Worm (Caenorhabditis elegans) whole organism, late embryonic: ENCODE results near the gene cee-1.

Experiments used
- ahr-1 ChIP-seq: sonication (generic microtip); optimal IDR thresholded peaks from 2 replicates; lab custom pipeline; 2016; ENCODE audit warnings: missing genetic modification characterization, missing compliant biosample characterization
- ceh-22 ChIP-seq: sonication (generic microtip); optimal IDR thresholded peaks from 2 replicates; lab custom pipeline; 2017; ENCODE audit warnings: missing biosample characterization, missing genetic modification characterization
- ceh-30 ChIP-seq: fragments of 150-350 bp; optimal IDR thresholded peaks from 2 replicates; lab custom pipeline; 2014; ENCODE audit warnings: missing biosample characterization, missing genetic modification characterization
- ceh-34 ChIP-seq: sonication (generic microtip); optimal IDR thresholded peaks from 2 replicates; lab custom pipeline; 2016; ENCODE audit warnings: mild to moderate bottlenecking, missing genetic modification characterization, missing compliant biosample characterization
- ceh-6 ChIP-seq: fragments of 200-800 bp; sonication (Bioruptor generic); optimal IDR thresholded peaks from 2 replicates; lab custom pipeline; 2018; ENCODE audit warnings: mild to moderate bottlenecking, missing genetic modification characterization, missing compliant biosample characterization
- ceh-9 ChIP-seq: sonication (generic microtip); optimal IDR thresholded peaks from 2 replicates; lab custom pipeline; 2016; ENCODE audit warnings: mild to moderate bottlenecking, missing genetic modification characterization, inconsistent platforms, missing compliant biosample characterization
- dmd-4 ChIP-seq: sonication (generic microtip); optimal IDR thresholded peaks from 2 replicates; lab custom pipeline; 2016; ENCODE audit warnings: borderline replicate concordance, missing genetic modification characterization, missing compliant biosample characterization
- dve-1 ChIP-seq: sonication (generic microtip); optimal IDR thresholded peaks from 2 replicates; lab custom pipeline; 2017; ENCODE audit warnings: antibody characterized with exemption, mild to moderate bottlenecking, missing genetic modification characterization, missing compliant biosample characterization
- elt-2 ChIP-seq: sonication (generic microtip); optimal IDR thresholded peaks from 2 replicates; lab custom pipeline; 2016; ENCODE audit warnings: missing genetic modification reagents, missing genetic modification characterization, missing compliant biosample characterization
- elt-4 ChIP-seq: sonication (generic microtip); optimal IDR thresholded peaks from 2 replicates; lab custom pipeline; 2016; ENCODE audit warnings: missing genetic modification characterization, missing compliant biosample characterization
- ets-4 ChIP-seq: sonication (generic microtip); optimal IDR thresholded peaks from 2 replicates; lab custom pipeline; 2016; ENCODE audit warnings: missing genetic modification characterization, missing compliant biosample characterization
- eyg-1 ChIP-seq: sonication (generic microtip); optimal IDR thresholded peaks from 2 replicates; lab custom pipeline; 2016; ENCODE audit warnings: missing genotype, missing genetic modification characterization, missing compliant biosample characterization
- fax-1 ChIP-seq: sonication (generic microtip); optimal IDR thresholded peaks from 2 replicates; lab custom pipeline; 2016; ENCODE audit warnings: missing genotype, missing genetic modification characterization, missing compliant biosample characterization
- fkh-10 ChIP-seq: fragments of 150-350 bp; optimal IDR thresholded peaks from 2 replicates; lab custom pipeline; 2014; ENCODE audit warnings: missing biosample characterization, missing genetic modification reagents, missing genetic modification characterization
- gmeb-2 ChIP-seq: sonication (generic microtip); optimal IDR thresholded peaks from 2 replicates; lab custom pipeline; 2016; ENCODE audit warnings: missing genetic modification characterization, inconsistent platforms, missing compliant biosample characterization
- hlh-30 ChIP-seq: sonication (generic microtip); optimal IDR thresholded peaks from 2 replicates; lab custom pipeline; 2017; ENCODE audit warnings: antibody characterized with exemption, missing genetic modification characterization, missing compliant biosample characterization; ENCODE audit not compliant: insufficient read depth
- hlh-6 ChIP-seq: sonication (generic microtip); optimal IDR thresholded peaks from 2 replicates; lab custom pipeline; 2016; ENCODE audit warnings: missing genotype, missing genetic modification characterization, missing compliant biosample characterization
- lim-6 ChIP-seq: sonication (generic microtip); optimal IDR thresholded peaks from 2 replicates; lab custom pipeline; 2016; ENCODE audit warnings: missing genetic modification characterization, missing compliant biosample characterization
- lin-11 ChIP-seq: fragments of 200-800 bp; sonication (Bioruptor generic); optimal IDR thresholded peaks from 2 replicates; lab custom pipeline; 2018; ENCODE audit warnings: mild to moderate bottlenecking, missing genetic modification characterization, missing compliant biosample characterization
- madf-2 ChIP-seq: sonication (generic microtip); optimal IDR thresholded peaks from 2 replicates; lab custom pipeline; 2017; ENCODE audit warnings: missing genetic modification characterization, missing compliant biosample characterization
- mec-3 ChIP-seq: sonication (generic microtip); optimal IDR thresholded peaks from 2 replicates; lab custom pipeline; 2016; ENCODE audit warnings: borderline replicate concordance, missing genetic modification characterization, missing compliant biosample characterization
- nhr-11 ChIP-seq: fragments of 150-350 bp; optimal IDR thresholded peaks from 2 replicates; lab custom pipeline; 2014; ENCODE audit warnings: missing biosample characterization, missing genetic modification characterization
- nhr-232 ChIP-seq: sonication (generic microtip); optimal IDR thresholded peaks from 2 replicates; lab custom pipeline; 2016; ENCODE audit warnings: missing genetic modification characterization, missing compliant biosample characterization
- npax-4 ChIP-seq: sonication (generic microtip); optimal IDR thresholded peaks from 2 replicates; lab custom pipeline; 2016; ENCODE audit warnings: missing genetic modification characterization, missing compliant biosample characterization
- odd-2 ChIP-seq: sonication (generic microtip); optimal IDR thresholded peaks from 2 replicates; lab custom pipeline; 2017; ENCODE audit warnings: antibody characterized with exemption, mild to moderate bottlenecking, missing genetic modification characterization, missing compliant biosample characterization
- pax-1 ChIP-seq: fragments of 150-350 bp; optimal IDR thresholded peaks from 2 replicates; lab custom pipeline; 2014; ENCODE audit warnings: missing biosample characterization, missing genetic modification characterization
- pqm-1 ChIP-seq: sonication (generic microtip); optimal IDR thresholded peaks from 2 replicates; lab custom pipeline; 2016; ENCODE audit warnings: missing genetic modification characterization, missing compliant biosample characterization
- pros-1 ChIP-seq: fragments of 150-350 bp; optimal IDR thresholded peaks from 2 replicates; lab custom pipeline; 2014; ENCODE audit warnings: missing biosample characterization, missing genetic modification reagents, missing genetic modification characterization
- sdc-2 ChIP-seq: sonication (generic microtip); optimal IDR thresholded peaks from 2 replicates; lab custom pipeline; 2016; ENCODE audit warnings: missing genotype, missing genetic modification characterization, missing compliant biosample characterization
- sox-4 ChIP-seq: sonication (generic microtip); optimal IDR thresholded peaks from 2 replicates; lab custom pipeline; 2017; ENCODE audit warnings: mild to moderate bottlenecking, missing genetic modification characterization, inconsistent platforms, missing compliant biosample characterization
- syd-9 ChIP-seq: sonication (generic microtip); optimal IDR thresholded peaks from 2 replicates; lab custom pipeline; 2016; ENCODE audit warnings: mild to moderate bottlenecking, missing genetic modification characterization, moderate library complexity, missing compliant biosample characterization
- tbx-2 ChIP-seq: sonication (generic microtip); optimal IDR thresholded peaks from 2 replicates; lab custom pipeline; 2016; ENCODE audit warnings: missing genetic modification characterization, missing compliant biosample characterization
- unc-3 ChIP-seq, 2 experiments: fragments of 200-800 bp in 1 of 2; sonication (Bioruptor generic) in 1 of 2; sonication (generic microtip) in 1 of 2; conservative IDR thresholded peaks in 1 of 2; optimal IDR thresholded peaks in 1 of 2; 2 replicates each; pipeline versions ENCODE4 v1.3.6 to Lab custom; 2016 to 2022; ENCODE audit warnings: missing compliant biosample characterization in 2 of 2, missing genetic modification characterization in 2 of 2, missing genetic modification reagents in 1 of 2
- unc-55 ChIP-seq: sonication (generic microtip); optimal IDR thresholded peaks from 2 replicates; lab custom pipeline; 2017; ENCODE audit warnings: missing biosample characterization, missing genetic modification reagents, missing genetic modification characterization
- unc-86 ChIP-seq: sonication (generic microtip); optimal IDR thresholded peaks from 2 replicates; lab custom pipeline; 2016; ENCODE audit warnings: missing genetic modification characterization, missing compliant biosample characterization

Gene cee-1

DNA sequence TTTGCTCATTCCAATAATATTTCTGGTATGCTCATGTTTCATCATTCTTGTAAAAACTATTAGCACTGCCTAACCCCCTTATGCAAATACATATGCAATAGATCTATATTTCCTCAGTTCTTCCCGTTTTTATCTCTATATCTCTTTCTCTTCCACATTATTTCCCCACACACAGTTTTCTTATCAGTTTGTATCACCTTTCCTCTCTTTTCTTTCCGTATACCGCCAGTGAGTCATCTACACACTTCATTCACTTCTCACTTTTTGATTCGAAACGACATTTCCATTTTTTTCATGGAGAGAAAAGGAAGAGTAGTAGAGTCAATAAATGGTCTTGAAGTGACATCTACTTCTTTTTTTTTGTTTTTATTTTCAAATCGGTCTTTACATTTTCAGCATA lies 6.1 kb upstream of the cee-1 start:
- TF ChIP-seq elt-2 (tag; lab: Kevin White, UChicago) (peak; percentile 43), odd-2 (tag; lab: Kevin White, UChicago) (no peak)

DNA sequence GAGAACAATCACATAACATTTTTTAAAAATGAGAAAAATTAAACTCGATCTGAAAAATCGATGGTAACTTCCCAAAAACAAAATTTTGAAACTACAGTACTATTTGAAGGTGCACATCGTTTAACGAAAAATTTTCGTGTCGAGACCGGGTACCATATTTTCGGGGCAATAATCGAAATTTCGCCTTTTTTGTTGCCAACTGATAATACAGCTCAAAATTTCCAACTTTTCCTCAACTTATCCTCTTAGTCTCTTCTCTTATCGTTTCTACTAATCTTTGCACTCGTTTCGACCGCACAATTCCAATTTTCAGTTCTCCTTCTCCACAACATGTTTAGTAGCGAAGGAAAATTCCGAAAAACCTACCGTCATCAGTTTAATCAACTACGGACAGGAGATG lies 5.6 kb upstream of the cee-1 start, which contains the start of gene rom-1:
Gene rom-1 (plus strand): TSS at position 301 of the 400 bp plus-strand sequence.
- TF ChIP-seq lin-11 (tag; lab: Kevin White, UChicago) (no peak), eyg-1 (tag; lab: Kevin White, UChicago) (no peak), mec-3 (tag; lab: Kevin White, UChicago) (no peak), sox-4 (tag; lab: Kevin White, UChicago) (no peak), pax-1 (no peak), ceh-30 (tag; lab: Kevin White, UChicago) (no peak), unc-86 (tag; lab: Kevin White, UChicago) (no peak), fkh-10 (no peak), npax-4 (tag; lab: Kevin White, UChicago) (no peak), ceh-34 (tag; lab: Kevin White, UChicago) (no peak), ceh-6 (no peak), nhr-232 (tag; lab: Kevin White, UChicago) (no peak), madf-2 (tag; lab: Kevin White, UChicago) (no peak), elt-4 (tag; lab: Kevin White, UChicago) (no peak), ets-4 (tag; lab: Kevin White, UChicago) (no peak), lim-6 (no peak), nhr-11 (no peak)

DNA sequence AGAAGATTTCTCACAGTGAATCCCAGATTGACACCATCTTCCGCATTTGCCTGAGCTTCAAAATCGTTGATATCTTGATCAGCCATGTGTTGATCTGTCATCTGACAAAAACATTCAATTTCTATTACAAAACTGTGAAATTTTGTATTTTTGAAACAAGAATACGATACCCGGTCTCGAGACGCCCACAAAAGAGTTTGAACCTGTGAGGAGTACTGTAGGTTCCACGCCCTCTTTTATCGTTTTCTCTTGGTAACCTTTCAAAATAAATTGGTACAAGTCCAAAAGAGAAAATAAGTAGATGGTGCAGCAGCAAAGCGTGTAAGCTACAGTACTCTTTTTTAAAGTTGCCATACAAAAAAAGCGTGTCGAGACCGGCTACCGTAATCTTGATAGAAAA lies 2.6 kb upstream of the cee-1 start, which contains the start of gene F26F4.12:
Gene F26F4.12 (minus strand): TSS at position 101 of the 400 bp plus-strand sequence.
- TF ChIP-seq dmd-4 (tag; lab: Kevin White, UChicago) (no peak), ceh-22 (no peak), ahr-1 (tag; lab: Kevin White, UChicago) (no peak), hlh-30 (tag; lab: Kevin White, UChicago) (no peak), gmeb-2 (tag; lab: Kevin White, UChicago) (no peak), ceh-9 (tag; lab: Kevin White, UChicago) (no peak), sox-4 (tag; lab: Kevin White, UChicago) (no peak)

DNA sequence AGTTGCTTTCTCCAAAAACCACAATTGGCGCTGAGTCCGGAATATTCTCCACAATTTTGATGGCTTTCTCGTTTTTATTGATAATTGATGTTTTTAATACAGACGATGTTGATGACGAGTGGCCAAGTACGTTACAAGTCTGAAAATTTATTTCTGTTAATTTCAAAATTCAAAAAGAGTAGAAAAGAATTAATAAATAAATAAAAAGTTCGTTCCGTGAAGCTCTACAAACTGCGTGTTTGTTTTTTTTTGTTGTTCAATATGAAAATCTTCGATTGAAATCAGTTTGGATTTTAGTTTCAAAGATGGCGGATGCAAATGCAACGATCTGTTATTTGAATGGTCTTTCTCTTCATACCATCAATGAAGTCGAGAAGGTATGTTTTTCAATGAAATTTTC lies 1.5 kb upstream of the cee-1 start, which contains the start of gene F26F4.2:
Gene F26F4.2 (plus strand): TSS at position 301 of the 400 bp plus-strand sequence.
- TF ChIP-seq dve-1 (no peak), unc-3 (GFP tag; conservative IDR thresholded peaks at IDR 0.05; lab: Robert Waterston, UW) (no peak), unc-3 (tag; optimal IDR thresholded peaks at IDR 0.05; lab: Kevin White, UChicago) (no peak), hlh-6 (no peak), pros-1 (tag; lab: Kevin White, UChicago) (no peak), sdc-2 (tag; lab: Kevin White, UChicago) (no peak), tbx-2 (tag; lab: Kevin White, UChicago) (no peak), pax-1 (no peak), fax-1 (tag; lab: Kevin White, UChicago) (no peak), pqm-1 (no peak)

DNA sequence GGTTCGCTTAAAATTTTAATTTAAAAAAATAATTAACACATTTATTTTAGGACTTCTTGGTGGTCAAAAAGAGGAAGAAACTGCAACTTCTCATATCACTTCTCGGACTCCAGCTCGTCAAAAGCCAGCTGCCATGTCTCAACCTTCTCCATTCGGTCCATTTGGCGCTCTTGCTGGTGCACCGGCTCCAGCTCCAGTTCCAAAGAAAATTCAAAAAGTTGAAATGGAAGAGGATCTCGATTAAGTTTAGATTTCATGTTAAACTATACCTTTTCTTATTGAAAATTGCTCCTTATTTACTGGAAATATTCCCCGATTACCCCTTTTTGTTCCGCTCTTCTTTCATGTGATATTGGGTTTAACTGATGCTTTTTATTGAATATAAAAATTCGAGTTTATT lies 1.2 kb downstream of the cee-1 start:
- TF ChIP-seq syd-9 (tag; lab: Kevin White, UChicago) (no peak), ceh-22 (no peak), ahr-1 (tag; lab: Kevin White, UChicago) (no peak), unc-55 (GFP tag; lab: Kevin White, UChicago) (no peak)
